Fruit fly (Drosophila melanogaster): Measurements from ENCODE around the gene CG9016.

The CG9016 gene

dm6 chr2L:5972005-5972404 is 48.6 kb upstream of the CG9016 start (continued):
- peak; percentile 47 for TF ChIP-seq NfI (GFP tag; optimal IDR thresholded peaks at IDR 0.05)
- TF ChIP-seq CG11560 (tag; IDR thresholded peaks at IDR 0.05), result 0 out of 3 replicates have a peak, but pooled peaks have one; percentile 31
- TF ChIP-seq Dad (GFP tag; optimal IDR thresholded peaks at IDR 0.05), result peak; percentile 25
- TF ChIP-seq vvl (GFP tag; IDR thresholded peaks at IDR 0.05), result peak; percentile 42; the same call in 1 of the 2 replicates
- TF ChIP-seq row (GFP tag; IDR thresholded peaks at IDR 0.05), result peak; percentile 84
- TF ChIP-seq CG11504 (tag; optimal IDR thresholded peaks at IDR 0.05), result peak; percentile 43
- 0 out of 2 replicates have a peak, but pooled peaks have one; percentile 32 for TF ChIP-seq wdn (GFP tag; IDR thresholded peaks at IDR 0.05)
- TF ChIP-seq fd96Cb (tag; optimal IDR thresholded peaks at IDR 0.05), result peak; percentile 23
- TF ChIP-seq Dbx (GFP tag; IDR thresholded peaks at IDR 0.05), result peak; percentile 56; the same call in 2 of the 3 replicates
- no peak for TF ChIP-seq Scr (GFP tag; IDR thresholded peaks at IDR 0.05; ENCODE audit: partially characterized antibody)
- TF ChIP-seq prd (optimal IDR thresholded peaks at IDR 0.05), result no peak
- peak; percentile 61 for TF ChIP-seq prd (GFP tag; IDR thresholded peaks at IDR 0.05)
- TF ChIP-seq chn (GFP tag; optimal IDR thresholded peaks at IDR 0.05), result peak; percentile 5
- peak; percentile 63; the same call in 1 of the 3 replicates for TF ChIP-seq ken (GFP tag; IDR thresholded peaks at IDR 0.05)
- peak; percentile 14 for TF ChIP-seq ewg (GFP tag; optimal IDR thresholded peaks at IDR 0.05)
- TF ChIP-seq CG32772 (GFP tag; IDR thresholded peaks at IDR 0.05), result no peak
- TF ChIP-seq CG12155 (GFP tag; optimal IDR thresholded peaks at IDR 0.05), result peak; percentile 21
- TF ChIP-seq psq (GFP tag; optimal IDR thresholded peaks at IDR 0.05), result no peak
- TF ChIP-seq CG11696 (GFP tag; IDR thresholded peaks at IDR 0.05), result peak; percentile 53; the same call in 1 of the 2 replicates
- TF ChIP-seq CrebB (tag; optimal IDR thresholded peaks at IDR 0.05), result no peak
- peak; percentile 56; the same call in 1 of the 2 replicates for TF ChIP-seq al (GFP tag; IDR thresholded peaks at IDR 0.05)
- peak; percentile 16 for TF ChIP-seq az2 (GFP tag; optimal IDR thresholded peaks at IDR 0.05)
- peak; percentile 77 for TF ChIP-seq lmd (GFP tag; IDR thresholded peaks at IDR 0.05)
- peak; percentile 54 for TF ChIP-seq dmrt99B (tag; optimal IDR thresholded peaks at IDR 0.05)
- peak; percentile 21 for TF ChIP-seq CG7556 (GFP tag; optimal IDR thresholded peaks at IDR 0.05)
- TF ChIP-seq CG18599 (GFP tag; optimal IDR thresholded peaks at IDR 0.05), result peak; percentile 49
- TF ChIP-seq Hsf (GFP tag; optimal IDR thresholded peaks at IDR 0.05), result peak; percentile 12
- TF ChIP-seq tap (tag; optimal IDR thresholded peaks at IDR 0.05), result no peak
- TF ChIP-seq Atf3 (GFP tag; optimal IDR thresholded peaks at IDR 0.05), result no peak
- peak; percentile 34 for TF ChIP-seq D19A (tag; optimal IDR thresholded peaks at IDR 0.05)
- TF ChIP-seq CG4854 (GFP tag; optimal IDR thresholded peaks at IDR 0.05), result no peak
- peak; percentile 33; the same call in 1 of the 2 replicates for TF ChIP-seq CG7372 (GFP tag; IDR thresholded peaks at IDR 0.05)
- no peak for TF ChIP-seq CG12659 (GFP tag; optimal IDR thresholded peaks at IDR 0.05)
- peak; percentile 37; the same call in 1 of the 2 replicates for TF ChIP-seq ssp (GFP tag; IDR thresholded peaks at IDR 0.05)
- peak; percentile 40; the same call in 2 of the 3 replicates for TF ChIP-seq CG11695 (GFP tag; IDR thresholded peaks at IDR 0.05)
- TF ChIP-seq bsh (GFP tag; optimal IDR thresholded peaks at IDR 0.05), result peak in 1 of 2 experiments; percentile 59
- TF ChIP-seq CG12769 (tag; optimal IDR thresholded peaks at IDR 0.05), result peak; percentile 44
- TF ChIP-seq peb (GFP tag; IDR thresholded peaks at IDR 0.05), result 0 out of 2 replicates have a peak, but pooled peaks have one; percentile 13
- no peak for TF ChIP-seq CG10147 (GFP tag; optimal IDR thresholded peaks at IDR 0.05)
- TF ChIP-seq vfl (GFP tag; optimal IDR thresholded peaks at IDR 0.05), result no peak
- no peak for TF ChIP-seq CG7928 (GFP tag; optimal IDR thresholded peaks at IDR 0.05)
- TF ChIP-seq fru (optimal IDR thresholded peaks at IDR 0.05), result no peak
- no peak for TF ChIP-seq en (GFP tag; optimal IDR thresholded peaks at IDR 0.05)
- TF ChIP-seq Bteb2 (GFP tag; optimal IDR thresholded peaks at IDR 0.05), result peak; percentile 12
- peak; percentile 50 for TF ChIP-seq ems (GFP tag; optimal IDR thresholded peaks at IDR 0.05)
- TF ChIP-seq CG10209 (GFP tag; optimal IDR thresholded peaks at IDR 0.05), result peak; percentile 51
- peak; percentile 3 to 9 for TF ChIP-seq dpn (GFP tag; optimal IDR thresholded peaks at IDR 0.05)
- TF ChIP-seq CG6813 (GFP tag; optimal IDR thresholded peaks at IDR 0.05), result no peak
- peak; percentile 17 for TF ChIP-seq sug (tag; optimal IDR thresholded peaks at IDR 0.05)
- no peak for TF ChIP-seq hkb (optimal IDR thresholded peaks at IDR 0.05)
- peak; percentile 34; the same call in 1 of the 2 replicates for TF ChIP-seq hkb (GFP tag; IDR thresholded peaks at IDR 0.05)
- no peak for TF ChIP-seq z (GFP tag; IDR thresholded peaks at IDR 0.05)

Measured in whole organism, embryonic.